Worm (Caenorhabditis elegans): ENCODE results near the gene ZK512.7.

ZK512.7 gene

DNA sequence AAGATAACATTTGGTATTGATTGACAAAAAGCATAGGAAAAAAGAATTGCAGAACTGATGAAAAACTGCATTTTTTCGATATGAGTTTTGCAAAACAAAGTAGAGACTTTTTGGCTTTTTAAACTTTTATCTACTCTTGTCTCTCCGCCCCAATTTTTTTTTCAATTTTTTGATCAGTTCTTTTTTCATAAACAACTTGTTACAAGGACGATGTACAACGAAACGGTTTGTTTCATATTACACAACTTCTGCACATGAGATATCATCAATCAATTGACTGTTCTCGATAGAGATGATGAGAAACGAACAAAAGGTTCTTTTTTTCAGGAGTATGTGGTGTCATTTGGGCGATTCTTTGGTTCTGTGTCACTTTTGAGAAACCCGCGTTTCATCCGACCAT is at the start of gene ZK512.7:
Gene ZK512.7, minus strand, starts transcription at position 101 of the 400 bp plus-strand sequence.
- TF ChIP-seq unc-62 (GFP tag; optimal IDR thresholded peaks at IDR 0.05): no peak

DNA sequence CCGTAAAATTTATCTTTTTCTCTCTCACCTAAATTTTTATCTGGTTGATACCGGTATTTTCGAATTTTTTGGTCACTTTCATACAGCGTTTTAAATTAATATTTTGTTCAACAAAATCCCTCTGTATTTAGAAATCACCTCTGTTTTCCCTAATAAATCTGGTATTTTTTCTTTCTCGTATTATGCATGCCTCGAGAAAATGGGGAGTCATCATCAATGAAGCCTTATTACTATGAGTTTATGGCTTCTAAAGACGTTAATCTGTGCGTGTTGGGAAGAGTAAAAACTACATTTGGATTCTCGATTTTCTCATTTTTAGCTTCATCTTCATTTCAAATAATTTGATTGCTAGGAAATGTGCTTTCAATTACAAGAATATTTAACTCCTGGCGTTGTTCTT is 47.2 kb upstream of the ZK512.7 start, which contains the start of gene ZC84.7:
Gene ZC84.7, plus strand, starts transcription at position 301 of the 400 bp plus-strand sequence.
- TF ChIP-seq unc-62 (GFP tag; optimal IDR thresholded peaks at IDR 0.05): no peak

DNA sequence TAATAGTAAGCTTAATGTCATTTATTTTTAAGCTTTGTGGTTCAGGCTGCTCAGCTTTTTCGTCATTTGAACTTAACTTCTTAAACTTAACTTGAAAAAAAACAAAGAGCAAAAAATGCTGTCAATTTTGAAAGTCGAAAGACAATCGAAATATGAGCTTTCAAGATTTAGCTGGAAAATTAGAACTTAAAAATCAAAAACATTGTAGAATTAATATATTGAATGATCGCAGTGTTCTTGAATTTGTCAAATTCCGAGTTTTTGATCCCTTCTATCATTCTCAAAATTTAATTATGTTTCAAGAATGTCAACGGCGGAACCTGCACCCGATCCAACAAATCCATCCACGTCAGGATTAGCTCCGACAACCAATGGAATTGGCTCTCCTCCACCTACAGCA is 42.7 kb upstream of the ZK512.7 start, which contains the start of gene tax-4:
Gene tax-4, plus strand, starts transcription at position 301 of the 400 bp plus-strand sequence.
- no peak for TF ChIP-seq unc-62 (GFP tag; optimal IDR thresholded peaks at IDR 0.05)

ce11 chrIII:9177874-9178273 is 39.4 kb upstream of the ZK512.7 start:
- no peak for TF ChIP-seq unc-62 (GFP tag; optimal IDR thresholded peaks at IDR 0.05)

DNA sequence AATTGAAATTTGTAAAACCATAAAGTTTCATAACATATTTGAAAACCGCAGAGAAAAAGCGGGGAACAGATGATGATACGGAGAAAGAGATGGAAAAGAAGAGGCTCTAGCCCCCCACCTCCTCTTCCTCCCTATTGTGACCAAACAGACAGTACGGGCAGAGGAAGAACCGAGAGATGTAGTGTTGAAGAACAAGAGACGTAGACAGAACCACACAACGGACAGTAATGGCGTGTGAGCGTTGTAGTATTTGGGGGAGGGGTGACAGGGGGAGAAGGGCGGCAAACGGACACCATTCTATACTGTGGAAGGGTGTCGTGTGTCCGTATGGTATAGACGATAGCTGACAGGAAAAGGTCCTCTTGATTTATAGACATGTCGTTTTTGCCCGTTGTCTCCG is 37.5 kb upstream of the ZK512.7 start:
- no peak for TF ChIP-seq unc-62 (GFP tag; optimal IDR thresholded peaks at IDR 0.05)

ce11 chrIII:9173239-9173638 is 34.7 kb upstream of the ZK512.7 start:
- TF ChIP-seq unc-62 (GFP tag; optimal IDR thresholded peaks at IDR 0.05): no peak

- no peak for TF ChIP-seq unc-62 (GFP tag; optimal IDR thresholded peaks at IDR 0.05)
Observed at ce11 chrIII:9172702-9173101, 34.2 kb upstream of the ZK512.7 start, which contains the start of gene ina-1. Gene ina-1, minus strand, starts transcription at chrIII:9172802.

DNA sequence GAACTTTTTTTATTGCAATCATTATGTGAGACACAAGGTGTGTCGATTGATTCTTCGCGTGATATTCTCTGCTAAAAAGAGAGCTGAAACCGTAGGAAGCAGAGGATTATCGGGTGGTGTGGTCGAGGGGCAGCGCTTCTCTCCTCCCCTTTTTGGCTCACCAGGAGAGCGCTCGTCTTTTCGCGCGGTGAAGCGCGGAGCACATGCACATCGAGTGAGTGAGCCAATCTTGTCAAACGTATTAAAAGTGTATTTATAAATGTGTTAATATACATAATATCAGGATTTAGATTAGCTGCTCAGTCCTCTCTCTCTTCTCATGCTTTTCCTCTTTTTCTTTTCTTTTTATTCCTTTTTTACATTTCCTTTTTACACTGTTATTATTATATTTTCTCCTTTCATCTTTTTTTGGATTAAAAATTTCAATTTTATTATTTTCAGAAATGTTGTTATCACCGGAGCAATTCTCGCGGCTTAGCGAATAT is 24.2 kb upstream of the ZK512.7 start, which contains the start of gene dgk-3:
Gene dgk-3, plus strand, starts transcription at position 435 of the 485 bp plus-strand sequence.
- TF ChIP-seq unc-62 (GFP tag; optimal IDR thresholded peaks at IDR 0.05): no peak

DNA sequence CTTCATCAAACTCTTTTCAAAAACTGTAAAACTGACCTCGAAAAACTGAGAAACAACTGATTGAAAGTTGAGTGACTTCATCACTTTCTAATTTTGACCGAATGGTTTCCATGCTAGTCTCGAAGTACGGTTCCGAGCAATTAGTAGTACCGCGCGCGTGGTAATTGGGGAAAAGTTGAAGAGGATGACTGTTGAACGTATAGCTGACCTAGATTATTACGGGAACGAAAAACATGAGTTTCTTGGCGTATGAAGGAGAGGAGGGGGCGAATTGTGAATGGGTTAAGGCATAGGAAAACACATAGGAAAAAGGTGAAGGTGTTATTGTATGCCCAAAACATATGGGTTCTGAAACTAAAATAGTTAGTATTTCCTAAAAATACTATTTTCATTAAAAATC is 23.1 kb upstream of the ZK512.7 start, which contains the start of gene ptr-9:
Gene ptr-9, minus strand, starts transcription at position 101 of the 400 bp plus-strand sequence.
- TF ChIP-seq unc-62 (GFP tag; optimal IDR thresholded peaks at IDR 0.05): no peak

DNA sequence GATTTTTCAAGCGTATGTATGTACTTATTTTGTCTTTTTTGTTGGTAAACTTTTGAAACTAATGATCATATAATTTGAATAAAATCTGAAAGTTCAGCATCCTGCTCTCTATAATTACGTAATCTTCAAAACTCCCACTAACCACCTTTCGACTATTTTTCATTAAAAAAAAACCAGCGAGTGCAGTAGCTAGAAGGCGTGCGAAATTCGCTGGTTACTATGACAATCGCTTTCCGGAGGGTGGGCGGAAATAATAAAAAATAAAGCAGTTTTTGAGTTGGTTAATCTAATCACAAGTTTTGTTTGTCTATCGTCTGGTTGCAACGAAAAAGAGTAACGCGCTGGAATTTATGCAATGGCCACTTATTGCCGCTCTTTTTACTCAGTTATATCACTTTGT is 16.3 kb upstream of the ZK512.7 start, which contains the start of gene irld-34:
Gene irld-34, plus strand, starts transcription at position 301 of the 400 bp plus-strand sequence.
- no peak for TF ChIP-seq unc-62 (GFP tag; optimal IDR thresholded peaks at IDR 0.05)

DNA sequence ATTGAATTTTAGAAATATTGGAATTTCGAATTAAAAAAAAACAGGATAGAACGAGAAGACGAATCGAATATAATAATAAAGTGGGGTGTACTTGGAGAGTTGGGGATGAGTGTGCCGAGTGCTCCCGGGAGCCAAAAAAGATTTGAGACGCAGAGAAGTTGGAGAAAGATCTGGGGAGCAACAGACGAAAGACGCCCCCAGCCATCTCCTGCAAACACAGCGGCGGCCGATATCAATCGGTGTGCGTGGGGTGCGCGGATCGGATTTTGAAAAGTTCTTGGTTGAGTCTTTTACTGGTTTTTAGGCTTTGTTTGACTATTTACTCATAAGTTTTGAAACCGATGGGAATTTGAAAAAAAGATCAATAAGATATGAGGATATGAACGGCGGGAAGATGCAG is 15.3 kb upstream of the ZK512.7 start, which contains the start of gene nhl-1:
Gene nhl-1, minus strand, starts transcription at position 101 of the 400 bp plus-strand sequence.
- no peak for TF ChIP-seq unc-62 (GFP tag; optimal IDR thresholded peaks at IDR 0.05)

- no peak for TF ChIP-seq unc-62 (GFP tag; optimal IDR thresholded peaks at IDR 0.05)
Observed at ce11 chrIII:9152950-9153349, 14.4 kb upstream of the ZK512.7 start.

- no peak for TF ChIP-seq unc-62 (GFP tag; optimal IDR thresholded peaks at IDR 0.05)
Observed at ce11 chrIII:9151782-9152181, 13.3 kb upstream of the ZK512.7 start.

DNA sequence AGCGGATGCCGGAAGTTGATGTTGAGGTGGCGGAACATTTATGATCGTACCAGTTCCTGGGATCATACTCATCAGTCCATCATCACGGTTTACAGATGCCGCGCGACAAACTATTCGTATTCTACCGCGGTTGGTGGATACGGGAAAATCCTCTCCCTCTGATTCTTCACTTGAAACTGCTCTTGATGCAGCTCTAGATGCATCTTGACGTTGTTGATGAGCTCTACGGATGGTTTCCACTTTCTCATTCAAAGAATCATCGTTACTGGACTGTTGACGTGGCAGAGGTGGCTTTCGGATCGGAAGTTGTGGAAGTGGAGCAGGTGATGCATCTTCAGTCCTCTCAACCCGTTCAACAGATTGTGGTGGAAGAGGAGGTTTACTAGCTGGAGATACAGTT is 10.6 kb upstream of the ZK512.7 start:
- TF ChIP-seq unc-62 (GFP tag; optimal IDR thresholded peaks at IDR 0.05): no peak

- TF ChIP-seq unc-62 (GFP tag; optimal IDR thresholded peaks at IDR 0.05): no peak
Observed at ce11 chrIII:9145765-9146164, 7.3 kb upstream of the ZK512.7 start, which contains the start of gene ZK512.8. Gene ZK512.8, plus strand, starts transcription at chrIII:9146065.

ce11 chrIII:9144744-9145390 is 6.4 kb upstream of the ZK512.7 start, which contains the start of the genes ZK512.2 and ZK512.4:
Gene ZK512.2, minus strand, starts transcription at chrIII:9144794.
Gene ZK512.4, plus strand, starts transcription at chrIII:9145340.
- no peak for TF ChIP-seq unc-62 (GFP tag; optimal IDR thresholded peaks at IDR 0.05)

- TF ChIP-seq unc-62 (GFP tag; optimal IDR thresholded peaks at IDR 0.05): no peak
Observed at ce11 chrIII:9143911-9144310, 5.4 kb upstream of the ZK512.7 start, which contains the start of gene ZK512.11. Gene ZK512.11, plus strand, starts transcription at chrIII:9144211.

Measured in whole organism, dauer.